Fruit fly (Drosophila melanogaster): ENCODE measurements around the gene CG42685.
"Not testable (repeated sequence)": the region's sequence is repeated elsewhere in the genome, so short reads cannot be mapped to it uniquely, and the experiment has no call there.

CG42685 gene

dm6 chr2L:14735543-14735942 lies 5.6 kb upstream of the CG42685 start, which contains the start of gene CG31835:
Gene CG31835, plus strand, starts transcription at chr2L:14735843.
- TF ChIP-seq CG8478 (optimal IDR thresholded peaks at IDR 0.05); psq (optimal IDR thresholded peaks at IDR 0.05); usp (GFP tag; optimal IDR thresholded peaks at IDR 0.05): not testable (repeated sequence)

dm6 chr2L:14713467-14713866 lies 16.5 kb downstream of the CG42685 start, which contains the start of gene CG34165:
Gene CG34165, plus strand, starts transcription at chr2L:14713750.
- TF ChIP-seq pan (optimal IDR thresholded peaks at IDR 0.05) (no peak), usp (GFP tag; optimal IDR thresholded peaks at IDR 0.05) (no peak), EcR (GFP tag; optimal IDR thresholded peaks at IDR 0.05) (no peak), Dll (optimal IDR thresholded peaks at IDR 0.05) (no peak), psq (optimal IDR thresholded peaks at IDR 0.05) (no peak), CG8478 (optimal IDR thresholded peaks at IDR 0.05) (no peak)

- TF ChIP-seq pan (optimal IDR thresholded peaks at IDR 0.05) (no peak), psq (optimal IDR thresholded peaks at IDR 0.05) (no peak), EcR (GFP tag; optimal IDR thresholded peaks at IDR 0.05) (no peak), CG8478 (optimal IDR thresholded peaks at IDR 0.05) (no peak), Dll (optimal IDR thresholded peaks at IDR 0.05) (no peak), usp (GFP tag; optimal IDR thresholded peaks at IDR 0.05) (no peak)
These were observed 17.7 kb downstream of the CG42685 start, which contains the start of gene CG15282 for dm6 chr2L:14712245-14712644. Gene CG15282, plus strand, starts transcription at chr2L:14712471.

- no peak for TF ChIP-seq psq (optimal IDR thresholded peaks at IDR 0.05)
- no peak for TF ChIP-seq EcR (GFP tag; optimal IDR thresholded peaks at IDR 0.05)
- TF ChIP-seq CG8478 (optimal IDR thresholded peaks at IDR 0.05): no peak
- TF ChIP-seq pan (optimal IDR thresholded peaks at IDR 0.05): no peak
- TF ChIP-seq Dll (optimal IDR thresholded peaks at IDR 0.05): no peak
- no peak for TF ChIP-seq usp (GFP tag; optimal IDR thresholded peaks at IDR 0.05)
These were observed 23.8 kb downstream of the CG42685 start for dm6 chr2L:14706194-14706593.

- TF ChIP-seq EcR (GFP tag; optimal IDR thresholded peaks at IDR 0.05): no peak
- no peak for TF ChIP-seq pan (optimal IDR thresholded peaks at IDR 0.05)
- no peak for TF ChIP-seq Dll (optimal IDR thresholded peaks at IDR 0.05)
- no peak for TF ChIP-seq psq (optimal IDR thresholded peaks at IDR 0.05)
- TF ChIP-seq usp (GFP tag; optimal IDR thresholded peaks at IDR 0.05): no peak
- TF ChIP-seq CG8478 (optimal IDR thresholded peaks at IDR 0.05): no peak
These were observed 28.5 kb downstream of the CG42685 start for dm6 chr2L:14701495-14701894.

- no peak for TF ChIP-seq usp (GFP tag; optimal IDR thresholded peaks at IDR 0.05)
- no peak for TF ChIP-seq EcR (GFP tag; optimal IDR thresholded peaks at IDR 0.05)
- TF ChIP-seq pan (optimal IDR thresholded peaks at IDR 0.05): no peak
- TF ChIP-seq Dll (optimal IDR thresholded peaks at IDR 0.05): no peak
- TF ChIP-seq CG8478 (optimal IDR thresholded peaks at IDR 0.05): no peak
- TF ChIP-seq psq (optimal IDR thresholded peaks at IDR 0.05): no peak
These were observed 30.4 kb downstream of the CG42685 start for dm6 chr2L:14699501-14700077.

- TF ChIP-seq pan (optimal IDR thresholded peaks at IDR 0.05): no peak
- TF ChIP-seq psq (optimal IDR thresholded peaks at IDR 0.05): no peak
- no peak for TF ChIP-seq EcR (GFP tag; optimal IDR thresholded peaks at IDR 0.05)
- no peak for TF ChIP-seq Dll (optimal IDR thresholded peaks at IDR 0.05)
- TF ChIP-seq CG8478 (optimal IDR thresholded peaks at IDR 0.05): no peak
- no peak for TF ChIP-seq usp (GFP tag; optimal IDR thresholded peaks at IDR 0.05)
These were observed 31.0 kb downstream of the CG42685 start for dm6 chr2L:14698980-14699379.

- TF ChIP-seq usp (GFP tag; optimal IDR thresholded peaks at IDR 0.05): no peak
- TF ChIP-seq psq (optimal IDR thresholded peaks at IDR 0.05): no peak
- no peak for TF ChIP-seq pan (optimal IDR thresholded peaks at IDR 0.05)
- no peak for TF ChIP-seq Dll (optimal IDR thresholded peaks at IDR 0.05)
- TF ChIP-seq CG8478 (optimal IDR thresholded peaks at IDR 0.05): no peak
- no peak for TF ChIP-seq EcR (GFP tag; optimal IDR thresholded peaks at IDR 0.05)
These were observed 32.0 kb downstream of the CG42685 start for dm6 chr2L:14697938-14698337.

- TF ChIP-seq EcR (GFP tag; optimal IDR thresholded peaks at IDR 0.05): no peak
- TF ChIP-seq pan (optimal IDR thresholded peaks at IDR 0.05): no peak
- TF ChIP-seq Dll (optimal IDR thresholded peaks at IDR 0.05): no peak
- no peak for TF ChIP-seq usp (GFP tag; optimal IDR thresholded peaks at IDR 0.05)
- no peak for TF ChIP-seq CG8478 (optimal IDR thresholded peaks at IDR 0.05)
- TF ChIP-seq psq (optimal IDR thresholded peaks at IDR 0.05): no peak
These were observed 36.4 kb downstream of the CG42685 start for dm6 chr2L:14693620-14694019.

dm6 chr2L:14690791-14691190 lies 39.2 kb downstream of the CG42685 start:
- no peak for TF ChIP-seq CG8478 (optimal IDR thresholded peaks at IDR 0.05)

- no peak for TF ChIP-seq usp (GFP tag; optimal IDR thresholded peaks at IDR 0.05)
- TF ChIP-seq pan (optimal IDR thresholded peaks at IDR 0.05): no peak
- no peak for TF ChIP-seq CG8478 (optimal IDR thresholded peaks at IDR 0.05)
- no peak for TF ChIP-seq psq (optimal IDR thresholded peaks at IDR 0.05)
- no peak for TF ChIP-seq EcR (GFP tag; optimal IDR thresholded peaks at IDR 0.05)
- no peak for TF ChIP-seq Dll (optimal IDR thresholded peaks at IDR 0.05)
These were observed 39.7 kb downstream of the CG42685 start for dm6 chr2L:14690285-14690684.

dm6 chr2L:14688922-14689711 lies 40.9 kb downstream of the CG42685 start, which contains the start of gene osp:
Gene osp, minus strand, starts transcription at chr2L:14689340.
- TF ChIP-seq CG8478 (optimal IDR thresholded peaks at IDR 0.05) (no peak), usp (GFP tag; optimal IDR thresholded peaks at IDR 0.05) (no peak), pan (optimal IDR thresholded peaks at IDR 0.05) (no peak), Dll (optimal IDR thresholded peaks at IDR 0.05) (no peak), psq (optimal IDR thresholded peaks at IDR 0.05) (no peak), EcR (GFP tag; optimal IDR thresholded peaks at IDR 0.05) (no peak)
